Worm (Caenorhabditis elegans) whole organism, L4/young adult: ENCODE measurements around the gene F49E12.7.

Experiments
- W03F9.2 ChIP-seq: fragments of 150-350 bp; optimal IDR thresholded peaks from 2 replicates; lab custom pipeline; 2014; ENCODE audit warnings: missing biosample characterization, missing genetic modification characterization
- dao-5 ChIP-seq: sonication (generic microtip); optimal IDR thresholded peaks from 2 replicates; lab custom pipeline; 2016; ENCODE audit warnings: missing genotype, missing genetic modification characterization, moderate library complexity, missing compliant biosample characterization
- him-1 ChIP-seq: sonication (generic microtip); optimal IDR thresholded peaks from 2 replicates; lab custom pipeline; 2016; ENCODE audit warnings: missing genotype, missing genetic modification reagents, missing genetic modification characterization, missing compliant biosample characterization

DNA sequence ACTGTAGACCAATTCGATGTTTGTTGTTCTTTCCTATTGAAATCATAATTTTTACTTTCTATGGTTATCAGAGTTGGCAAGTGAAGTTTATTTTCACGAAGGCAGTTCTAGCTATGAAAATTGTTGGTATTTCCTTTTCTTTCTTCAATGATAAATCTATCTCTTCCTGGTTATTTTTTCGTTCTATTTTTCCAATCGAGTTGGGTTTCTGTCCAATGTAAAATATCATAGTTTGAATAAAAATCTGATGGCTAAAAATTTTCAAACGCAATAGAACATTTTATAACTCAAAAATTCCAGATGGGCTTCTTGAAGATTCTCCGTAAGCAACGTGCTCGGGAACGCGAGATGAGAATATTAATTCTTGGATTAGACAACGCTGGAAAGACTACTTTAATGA, 48.1 kb upstream of the F49E12.7 start, which contains the start of gene evl-20:
- TF ChIP-seq him-1 (tag; lab: Kevin White, UChicago) = no peak
- no peak for TF ChIP-seq W03F9.2 (tag; lab: Kevin White, UChicago)
- no peak for TF ChIP-seq dao-5 (tag; lab: Kevin White, UChicago)
